Worm (Caenorhabditis elegans) whole organism, L1 larva: ENCODE measurements around the gene lips-2.
"Not testable (repeated sequence)": the region's sequence is repeated elsewhere in the genome, so short reads cannot be mapped to it uniquely, and the experiment has no call there.

Experiments
- F16B12.6 ChIP-seq: fragments of 150-350 bp; optimal IDR thresholded peaks from 2 replicates; lab custom pipeline; 2014; ENCODE audit warnings: missing biosample characterization, missing genetic modification characterization
- alr-1 ChIP-seq: fragments of 200-800 bp; sonication (Bioruptor generic); optimal IDR thresholded peaks from 2 replicates; lab custom pipeline; 2018; ENCODE audit warnings: borderline replicate concordance, mild to moderate bottlenecking, missing genetic modification characterization, missing compliant biosample characterization
- ceh-8 ChIP-seq: fragments of 200-800 bp; sonication (Bioruptor generic); optimal IDR thresholded peaks from 2 replicates; lab custom pipeline; 2018; ENCODE audit warnings: mild to moderate bottlenecking, missing genetic modification characterization, moderate library complexity, missing compliant biosample characterization
- ceh-88 ChIP-seq: fragments of 200-800 bp; sonication (Bioruptor generic); IDR thresholded peaks from 2 replicates; pipeline ENCODE4 v1.3.6; 2022; ENCODE audit warnings: missing genetic modification characterization, missing compliant biosample characterization
- ceh-90 ChIP-seq: sonication (generic microtip); optimal IDR thresholded peaks from 2 replicates; lab custom pipeline; 2016; ENCODE audit warnings: missing genetic modification characterization, missing compliant biosample characterization
- dsc-1 ChIP-seq: sonication (generic microtip); optimal IDR thresholded peaks from 2 replicates; lab custom pipeline; 2016; ENCODE audit warnings: mild to moderate bottlenecking, missing genetic modification characterization, missing compliant biosample characterization
- ets-5 ChIP-seq: fragments of 200-800 bp; sonication (Bioruptor generic); IDR thresholded peaks from 2 replicates; pipeline ENCODE4 v1.3.6; 2022; ENCODE audit warnings: missing genetic modification characterization, missing compliant biosample characterization
- fkh-10 ChIP-seq: sonication (generic microtip); optimal IDR thresholded peaks from 2 replicates; lab custom pipeline; 2017; ENCODE audit warnings: missing biosample characterization, missing genetic modification reagents, missing genetic modification characterization
- fkh-4 ChIP-seq: sonication (generic microtip); optimal IDR thresholded peaks from 2 replicates; lab custom pipeline; 2016; ENCODE audit warnings: missing compliant biosample characterization, missing genetic modification characterization, borderline replicate concordance
- fos-1 ChIP-seq: fragments of 150-350 bp; optimal IDR thresholded peaks from 2 replicates; lab custom pipeline; 2014; ENCODE audit warnings: missing biosample characterization, missing genetic modification characterization
- grh-1 ChIP-seq: fragments of 200-800 bp; sonication (Bioruptor generic); IDR thresholded peaks from 2 replicates; pipeline ENCODE4 v1.3.6; 2022; ENCODE audit warnings: missing genetic modification reagents, missing genetic modification characterization, missing compliant biosample characterization
- hlh-17 ChIP-seq: fragments of 200-800 bp; sonication (Bioruptor generic); optimal IDR thresholded peaks from 2 replicates; lab custom pipeline; 2018; ENCODE audit warnings: missing genetic modification characterization, mild to moderate bottlenecking, missing compliant biosample characterization, moderate library complexity, borderline replicate concordance
- hpl-2 ChIP-seq: fragments of 150-350 bp; optimal IDR thresholded peaks from 2 replicates; lab custom pipeline; 2014; ENCODE audit warnings: missing biosample characterization, missing genetic modification reagents, missing genetic modification characterization
- jun-1 ChIP-seq: fragments of 150-350 bp; optimal IDR thresholded peaks from 2 replicates; lab custom pipeline; 2014; ENCODE audit warnings: missing biosample characterization, missing genetic modification reagents, missing genetic modification characterization
- lin-13 ChIP-seq: fragments of 150-350 bp; optimal IDR thresholded peaks from 2 replicates; lab custom pipeline; 2014; ENCODE audit warnings: missing biosample characterization, missing genetic modification reagents, missing genetic modification characterization
- lin-35 ChIP-seq, 2 experiments: fragments of 150-350 bp; optimal IDR thresholded peaks; 2 replicates each; lab custom pipeline; 2014; ENCODE audit warnings: missing biosample characterization in 2 of 2, missing genetic modification characterization in 2 of 2, missing genetic modification reagents in 2 of 2
- lir-3 ChIP-seq: sonication (generic microtip); optimal IDR thresholded peaks from 2 replicates; lab custom pipeline; 2016; ENCODE audit warnings: mild to moderate bottlenecking, missing genetic modification characterization, moderate library complexity, missing compliant biosample characterization; ENCODE audit not compliant: poor library complexity
- lsy-2 ChIP-seq, 2 experiments: fragments of 150-350 bp; optimal IDR thresholded peaks; 2 replicates each; lab custom pipeline; 2014; ENCODE audit warnings: missing biosample characterization in 2 of 2, missing genetic modification characterization in 2 of 2
- mdl-1 ChIP-seq, 2 experiments: fragments of 150-350 bp; optimal IDR thresholded peaks; 2 replicates each; lab custom pipeline; 2014 to 2017; ENCODE audit warnings: missing biosample characterization in 2 of 2, missing genetic modification characterization in 2 of 2, inconsistent platforms in 1 of 2
- nhr-11 ChIP-seq: fragments of 150-350 bp; optimal IDR thresholded peaks from 2 replicates; lab custom pipeline; 2014; ENCODE audit warnings: missing biosample characterization, missing genetic modification characterization
- nhr-237 ChIP-seq: fragments of 150-350 bp; optimal IDR thresholded peaks from 2 replicates; lab custom pipeline; 2014; ENCODE audit warnings: missing biosample characterization, missing genetic modification characterization
- nhr-71 ChIP-seq: sonication (generic microtip); optimal IDR thresholded peaks from 2 replicates; lab custom pipeline; 2016; ENCODE audit warnings: mild to moderate bottlenecking, missing genetic modification characterization, moderate library complexity, missing compliant biosample characterization
- nhr-77 ChIP-seq: fragments of 150-350 bp; optimal IDR thresholded peaks from 2 replicates; lab custom pipeline; 2014; ENCODE audit warnings: missing biosample characterization, missing genetic modification characterization
- nhr-85 ChIP-seq: sonication (generic microtip); peaks from one replicate; lab custom pipeline; 2016; ENCODE audit warnings: missing genetic modification characterization, inconsistent platforms, missing compliant biosample characterization
- pag-3 ChIP-seq: sonication (generic microtip); optimal IDR thresholded peaks from 2 replicates; lab custom pipeline; 2017; ENCODE audit warnings: missing genetic modification characterization, mild to moderate bottlenecking, missing compliant biosample characterization, antibody characterized with exemption, borderline replicate concordance; ENCODE audit not compliant: insufficient read depth
- swsn-7 ChIP-seq: sonication (generic microtip); optimal IDR thresholded peaks from 2 replicates; lab custom pipeline; 2016; ENCODE audit warnings: missing genetic modification characterization, missing compliant biosample characterization
- unc-130 ChIP-seq: fragments of 150-350 bp; optimal IDR thresholded peaks from 2 replicates; lab custom pipeline; 2017; ENCODE audit warnings: missing biosample characterization, missing genetic modification characterization, inconsistent platforms
- unc-30 ChIP-seq: sonication (generic microtip); optimal IDR thresholded peaks from 2 replicates; lab custom pipeline; 2017; ENCODE audit warnings: missing biosample characterization, missing genetic modification characterization
- unc-62 ChIP-seq: fragments of 150-350 bp; optimal IDR thresholded peaks from 2 replicates; lab custom pipeline; 2014; ENCODE audit warnings: missing biosample characterization, missing genetic modification reagents, missing genetic modification characterization
- zip-4 ChIP-seq: fragments of 200-800 bp; sonication (Bioruptor generic); optimal IDR thresholded peaks from 2 replicates; lab custom pipeline; 2018; ENCODE audit warnings: mild to moderate bottlenecking, missing genetic modification characterization, moderate library complexity, missing compliant biosample characterization
- ztf-11 ChIP-seq, 2 experiments: sonication (generic microtip); optimal IDR thresholded peaks; 2 replicates each; lab custom pipeline; 2016 to 2017; ENCODE audit warnings: missing genetic modification characterization in 2 of 2, missing biosample characterization in 1 of 2, missing compliant biosample characterization in 1 of 2

lips-2 gene

DNA sequence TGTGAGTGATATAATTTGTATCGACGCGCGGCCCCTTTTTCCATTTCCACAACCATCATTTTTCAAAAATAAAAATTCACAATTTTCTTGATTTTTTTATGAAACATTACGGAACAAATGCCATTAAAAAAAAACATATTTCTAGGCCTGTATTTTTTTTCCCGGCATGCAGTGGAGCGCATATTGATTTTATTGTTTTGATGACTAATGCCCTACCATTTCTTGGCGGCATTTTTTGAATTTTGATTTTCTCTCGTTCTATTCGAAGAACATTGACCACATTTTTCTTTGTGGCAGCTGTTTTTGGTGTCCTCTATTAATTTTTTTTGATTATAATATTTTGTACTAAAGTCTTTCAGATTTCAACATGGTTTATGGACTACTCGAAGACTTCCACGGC, 12.7 kb downstream of the lips-2 start, which contains the start of gene W06D11.3:
Gene W06D11.3 (plus strand): TSS at position 360 of the 400 bp plus-strand sequence.
- no peak for TF ChIP-seq dsc-1
- TF ChIP-seq unc-130 (tag; lab: Kevin White, UChicago): no peak
- TF ChIP-seq nhr-77 (tag; lab: Kevin White, UChicago): no peak
- no peak for TF ChIP-seq nhr-71 (tag; lab: Kevin White, UChicago)
- no peak for TF ChIP-seq fkh-10 (GFP tag; lab: Kevin White, UChicago)
- no peak for TF ChIP-seq ceh-88 (GFP tag; lab: Robert Waterston, UW)
- TF ChIP-seq jun-1 (tag; lab: Kevin White, UChicago): no peak
- no peak for TF ChIP-seq nhr-85 (tag; lab: Kevin White, UChicago)
- TF ChIP-seq ceh-90 (tag; lab: Kevin White, UChicago): no peak
- no peak for TF ChIP-seq pag-3 (tag; lab: Kevin White, UChicago)
- no peak for TF ChIP-seq unc-30 (tag; lab: Kevin White, UChicago)
- TF ChIP-seq ztf-11 (tag; optimal IDR thresholded peaks at IDR 0.05; lab: Kevin White, UChicago): no peak
- TF ChIP-seq unc-62 (GFP tag; lab: Kevin White, UChicago): no peak
- TF ChIP-seq lsy-2 (tag; optimal IDR thresholded peaks at IDR 0.05; lab: Kevin White, UChicago): no peak
- TF ChIP-seq nhr-237 (tag; lab: Kevin White, UChicago): no peak
- TF ChIP-seq lin-13 (GFP tag; lab: Kevin White, UChicago): no peak
- TF ChIP-seq grh-1: no peak
- TF ChIP-seq, all 84 proteins: peak for 0

ce11 chrX:12299834-12300233, 14.2 kb downstream of the lips-2 start, which contains the start of gene W06D11.5:
Gene W06D11.5 (plus strand): TSS chrX:12300134.
- TF ChIP-seq mdl-1 (tag; optimal IDR thresholded peaks at IDR 0.05; lab: Kevin White, UChicago) (no peak), nhr-85 (tag; lab: Kevin White, UChicago) (peak; percentile 1)
- TF ChIP-seq, all 84 proteins: peak for 1

- TF ChIP-seq lir-3; ets-5 (GFP tag; lab: Robert Waterston, UW); fos-1: not testable (repeated sequence)
Observed at ce11 chrX:12302755-12303154, 17.2 kb downstream of the lips-2 start, which contains the start of gene dot-1.3. Gene dot-1.3 (minus strand): TSS chrX:12302855.

DNA sequence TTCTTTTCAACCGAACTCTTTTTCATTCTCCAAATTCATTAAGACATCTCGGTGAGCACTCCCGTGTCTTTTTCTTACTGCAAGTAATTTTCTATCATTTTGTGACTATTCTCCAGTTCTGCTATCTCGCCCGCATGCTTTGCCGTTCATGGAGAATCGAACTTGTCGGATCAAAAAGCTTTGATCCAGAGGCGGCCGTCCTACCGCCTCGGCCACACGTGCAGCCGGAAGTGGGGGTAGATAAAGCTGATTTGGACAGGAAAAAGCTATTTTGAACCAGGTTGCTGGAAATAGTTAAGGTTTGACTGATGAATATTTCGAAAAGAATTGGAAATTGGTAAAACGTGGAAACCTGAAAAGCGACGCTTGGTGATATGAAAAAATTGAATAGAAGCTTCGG, 18.6 kb downstream of the lips-2 start:
- TF ChIP-seq fkh-4: no peak
- TF ChIP-seq nhr-85 (tag; lab: Kevin White, UChicago): no peak
- no peak for TF ChIP-seq nhr-71 (tag; lab: Kevin White, UChicago)
- no peak for TF ChIP-seq swsn-7 (tag; lab: Kevin White, UChicago)
- TF ChIP-seq lin-35 (GFP tag; optimal IDR thresholded peaks at IDR 0.05; lab: Kevin White, UChicago): no peak
- no peak for TF ChIP-seq hlh-17 (GFP tag; lab: Kevin White, UChicago)
- no peak for TF ChIP-seq zip-4 (GFP tag; lab: Kevin White, UChicago)
- TF ChIP-seq ceh-8 (GFP tag; lab: Kevin White, UChicago): no peak
- no peak for TF ChIP-seq nhr-11 (tag; lab: Kevin White, UChicago)
- no peak for TF ChIP-seq fkh-10 (GFP tag; lab: Kevin White, UChicago)
- no peak for TF ChIP-seq alr-1 (tag; lab: Kevin White, UChicago)
- no peak for TF ChIP-seq F16B12.6 (tag; lab: Kevin White, UChicago)
- no peak for TF ChIP-seq hpl-2 (GFP tag; lab: Kevin White, UChicago)

- TF ChIP-seq F16B12.6 (tag; lab: Kevin White, UChicago) (no peak), grh-1 (no peak), unc-130 (tag; lab: Kevin White, UChicago) (no peak)
Observed at ce11 chrX:12306565-12306964, 21.0 kb downstream of the lips-2 start, which contains the start of gene phf-32. Gene phf-32 (plus strand): TSS chrX:12306865.
